Worm (Caenorhabditis elegans): ENCODE data around the gene sre-31.

sre-31 gene

DNA sequence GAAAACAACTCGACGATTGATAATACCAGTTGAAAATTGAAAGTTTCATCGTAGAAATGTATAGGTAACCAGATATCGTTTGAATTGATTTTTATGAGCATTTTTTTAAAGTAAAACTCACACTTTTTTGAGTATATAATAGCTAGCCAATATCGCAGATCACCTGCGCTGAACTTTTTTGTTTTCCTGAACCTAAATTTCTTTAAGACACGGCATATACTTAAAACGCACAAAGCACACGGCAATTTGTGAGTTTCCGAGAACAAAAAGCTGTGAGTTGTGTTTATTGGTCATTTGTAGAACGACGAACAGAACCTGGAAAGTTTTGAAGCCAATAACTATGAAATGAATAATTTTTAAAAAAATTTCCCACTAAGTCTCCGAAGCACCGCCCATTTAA, 6.8 kb downstream of the sre-31 start, which contains the start of gene sre-29:
sre-29 (minus strand) TSS at position 101 of the 400 bp plus-strand sequence.
- TF ChIP-seq pha-2 (tag; optimal IDR thresholded peaks at IDR 0.05) (no peak), dmd-4 (tag; optimal IDR thresholded peaks at IDR 0.05; ENCODE audit: borderline replicate concordance) (no peak), zip-5 (tag; optimal IDR thresholded peaks at IDR 0.05) (no peak), ref-2 (tag; optimal IDR thresholded peaks at IDR 0.05) (no peak), ceh-14 (tag; optimal IDR thresholded peaks at IDR 0.05) (no peak), tbx-7 (tag; optimal IDR thresholded peaks at IDR 0.05) (no peak), Y22D7AL.16 (tag; optimal IDR thresholded peaks at IDR 0.05) (no peak), ceh-19 (GFP tag; optimal IDR thresholded peaks at IDR 0.05) (no peak), ceh-31 (tag; optimal IDR thresholded peaks at IDR 0.05) (no peak)

DNA sequence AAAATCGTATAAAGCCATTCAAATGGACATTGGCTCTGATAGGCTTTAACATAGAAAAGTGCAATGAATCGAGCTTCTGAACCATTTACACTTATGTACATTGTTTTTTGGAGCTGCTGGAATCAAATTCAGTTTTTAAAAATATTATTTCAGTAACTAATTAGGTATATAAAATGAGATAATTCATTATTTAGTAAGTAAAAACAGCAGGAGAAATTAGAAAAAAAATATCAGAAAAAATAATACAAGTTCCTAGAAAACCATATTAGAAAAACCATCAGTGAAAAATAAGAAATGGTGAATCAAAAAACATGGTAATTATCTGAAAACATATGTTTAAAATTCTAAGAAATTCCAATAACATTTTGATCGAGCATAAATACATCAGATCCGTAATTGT, 11.0 kb downstream of the sre-31 start, which contains the start of gene F57G9.7:
F57G9.7 (minus strand) TSS at position 101 of the 400 bp plus-strand sequence.
- TF ChIP-seq unc-86 (tag; optimal IDR thresholded peaks at IDR 0.05) (no peak), sdc-2 (tag; optimal IDR thresholded peaks at IDR 0.05) (no peak), pha-4 (tag; optimal IDR thresholded peaks at IDR 0.05) (no peak), hlh-6 (tag; optimal IDR thresholded peaks at IDR 0.05) (no peak), nhr-11 (tag; optimal IDR thresholded peaks at IDR 0.05) (no peak), pros-1 (tag; optimal IDR thresholded peaks at IDR 0.05) (no peak), hlh-30 (tag; optimal IDR thresholded peaks at IDR 0.05; ENCODE audit: insufficient read depth) (no peak), ahr-1 (tag; optimal IDR thresholded peaks at IDR 0.05) (no peak), syd-9 (tag; optimal IDR thresholded peaks at IDR 0.05) (no peak), zip-5 (tag; optimal IDR thresholded peaks at IDR 0.05) (no peak), odd-2 (tag; optimal IDR thresholded peaks at IDR 0.05) (no peak), C38D4.7 (GFP tag; optimal IDR thresholded peaks at IDR 0.05) (no peak), hlh-15 (tag; optimal IDR thresholded peaks at IDR 0.05) (no peak), pat-9 (tag; optimal IDR thresholded peaks at IDR 0.05) (no peak), ceh-18 (tag; optimal IDR thresholded peaks at IDR 0.05) (no peak), madf-2 (tag; optimal IDR thresholded peaks at IDR 0.05) (no peak), ceh-14 (tag; optimal IDR thresholded peaks at IDR 0.05) (no peak)

ce11 chrII:12394138-12394537, 14.5 kb downstream of the sre-31 start:
- peak; percentile 38 for TF ChIP-seq ceh-48 (tag; optimal IDR thresholded peaks at IDR 0.05)
- no peak for TF ChIP-seq sdc-2 (tag; optimal IDR thresholded peaks at IDR 0.05)

ce11 chrII:12393690-12394089, 14.9 kb downstream of the sre-31 start, which contains the start of gene Y57A10B.7:
Gene Y57A10B.7 (minus strand): TSS chrII:12393790.
- TF ChIP-seq unc-55 (GFP tag; optimal IDR thresholded peaks at IDR 0.05) (no peak), hlh-13 (GFP tag; optimal IDR thresholded peaks at IDR 0.05) (no peak), C38D4.7 (GFP tag; optimal IDR thresholded peaks at IDR 0.05) (no peak), ztf-16 (tag; optimal IDR thresholded peaks at IDR 0.05) (no peak), sdc-2 (tag; optimal IDR thresholded peaks at IDR 0.05) (no peak), lim-6 (tag; optimal IDR thresholded peaks at IDR 0.05) (no peak), odd-2 (tag; optimal IDR thresholded peaks at IDR 0.05) (no peak), unc-42 (tag; optimal IDR thresholded peaks at IDR 0.05) (no peak), hlh-6 (tag; optimal IDR thresholded peaks at IDR 0.05) (no peak), pha-2 (tag; optimal IDR thresholded peaks at IDR 0.05) (no peak), ceh-18 (tag; optimal IDR thresholded peaks at IDR 0.05) (no peak), pat-9 (tag; optimal IDR thresholded peaks at IDR 0.05) (no peak), pax-1 (tag; optimal IDR thresholded peaks at IDR 0.05) (no peak), madf-2 (tag; optimal IDR thresholded peaks at IDR 0.05) (no peak), fax-1 (tag; optimal IDR thresholded peaks at IDR 0.05) (no peak), ceh-19 (GFP tag; optimal IDR thresholded peaks at IDR 0.05) (no peak), eyg-1 (tag; optimal IDR thresholded peaks at IDR 0.05) (no peak), syd-9 (tag; optimal IDR thresholded peaks at IDR 0.05) (no peak), che-1 (tag; optimal IDR thresholded peaks at IDR 0.05) (no peak)

DNA sequence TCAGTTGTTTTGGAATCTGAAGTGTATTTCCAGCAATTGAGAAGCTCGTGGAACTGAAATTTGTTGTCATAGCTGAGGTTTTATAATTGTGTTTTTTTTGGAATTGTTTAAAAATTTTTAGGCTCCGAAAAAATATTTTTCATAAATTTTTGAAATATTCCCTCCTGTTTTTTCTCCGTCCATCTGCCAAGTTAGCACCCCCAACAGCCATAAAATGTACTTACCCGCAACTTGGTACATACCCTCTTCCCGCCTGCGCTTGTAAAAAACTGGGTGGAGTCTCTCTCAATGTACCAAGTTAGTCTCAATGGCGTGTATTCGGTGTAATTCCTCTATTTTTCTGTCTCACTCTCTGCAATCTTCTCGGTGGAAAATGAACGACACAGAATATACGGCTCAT, 18.8 kb downstream of the sre-31 start, which contains the start of gene Y57A10B.6:
Y57A10B.6 (plus strand) TSS at position 301 of the 400 bp plus-strand sequence.
- TF ChIP-seq ceh-31 (tag; optimal IDR thresholded peaks at IDR 0.05) = no peak
- no peak for TF ChIP-seq F13H6.1 (tag; optimal IDR thresholded peaks at IDR 0.05)
- no peak for TF ChIP-seq C38D4.7 (GFP tag; optimal IDR thresholded peaks at IDR 0.05)
- no peak for TF ChIP-seq elt-2 (tag; optimal IDR thresholded peaks at IDR 0.05)
- no peak for TF ChIP-seq ref-2 (tag; optimal IDR thresholded peaks at IDR 0.05)
- no peak for TF ChIP-seq ceh-14 (tag; optimal IDR thresholded peaks at IDR 0.05)
- TF ChIP-seq npax-4 (tag; optimal IDR thresholded peaks at IDR 0.05) = no peak

Data from whole organism, late embryonic.